Worm (Caenorhabditis elegans) whole organism, mixed stage, embryonic: ENCODE results near the gene slc-17.2.

Source experiments
- M03D4.4 ChIP-seq: sonication (generic microtip); optimal IDR thresholded peaks from 2 replicates; lab custom pipeline; 2017; ENCODE audit warnings: mild to moderate bottlenecking, missing genetic modification characterization, missing compliant biosample characterization
- bed-3 ChIP-seq: fragments of 200-800 bp; sonication (Bioruptor generic); optimal IDR thresholded peaks from 3 replicates; lab custom pipeline; 2018; ENCODE audit warnings: mild to moderate bottlenecking, missing genetic modification characterization, moderate library complexity, missing compliant biosample characterization
- blmp-1 ChIP-seq: fragments of 150-350 bp; optimal IDR thresholded peaks from 2 replicates; lab custom pipeline; 2014; ENCODE audit warnings: missing biosample characterization, missing genetic modification characterization
- ceh-83 ChIP-seq: fragments of 200-800 bp; sonication (Bioruptor generic); optimal IDR thresholded peaks from 2 replicates; lab custom pipeline; 2018; ENCODE audit warnings: mild to moderate bottlenecking, missing genetic modification characterization, missing compliant biosample characterization
- ces-1 ChIP-seq: fragments of 150-350 bp; optimal IDR thresholded peaks from 2 replicates; lab custom pipeline; 2014; ENCODE audit warnings: missing biosample characterization, missing genetic modification reagents, missing genetic modification characterization
- drap-1 ChIP-seq: fragments of 200-800 bp; sonication (Bioruptor generic); optimal IDR thresholded peaks from 3 replicates; lab custom pipeline; 2018; ENCODE audit warnings: mild to moderate bottlenecking, missing genetic modification characterization, missing compliant biosample characterization
- elt-1 ChIP-seq: sonication (generic microtip); optimal IDR thresholded peaks from 2 replicates; lab custom pipeline; 2017; ENCODE audit warnings: missing genetic modification characterization, mild to moderate bottlenecking, missing compliant biosample characterization, antibody characterized with exemption, moderate library complexity, borderline replicate concordance; ENCODE audit not compliant: insufficient read depth
- ham-2 ChIP-seq: fragments of 200-800 bp; sonication (Bioruptor generic); optimal IDR thresholded peaks from 2 replicates; lab custom pipeline; 2018; ENCODE audit warnings: mild to moderate bottlenecking, missing genetic modification characterization, missing compliant biosample characterization
- hlh-1 ChIP-seq: fragments of 150-350 bp; optimal IDR thresholded peaks from 2 replicates; lab custom pipeline; 2014; ENCODE audit warnings: missing biosample characterization, missing genetic modification reagents, missing genetic modification characterization
- nhr-12 ChIP-seq: fragments of 150-350 bp; optimal IDR thresholded peaks from 2 replicates; lab custom pipeline; 2014; ENCODE audit warnings: missing biosample characterization, missing genetic modification characterization
- pha-4 ChIP-seq: fragments of 150-350 bp; optimal IDR thresholded peaks from 2 replicates; lab custom pipeline; 2018; ENCODE audit warnings: missing biosample characterization, missing genetic modification reagents, missing genetic modification characterization
- unc-62 ChIP-seq: fragments of 150-350 bp; optimal IDR thresholded peaks from 2 replicates; lab custom pipeline; 2014; ENCODE audit warnings: missing biosample characterization, missing genetic modification reagents, missing genetic modification characterization

DNA sequence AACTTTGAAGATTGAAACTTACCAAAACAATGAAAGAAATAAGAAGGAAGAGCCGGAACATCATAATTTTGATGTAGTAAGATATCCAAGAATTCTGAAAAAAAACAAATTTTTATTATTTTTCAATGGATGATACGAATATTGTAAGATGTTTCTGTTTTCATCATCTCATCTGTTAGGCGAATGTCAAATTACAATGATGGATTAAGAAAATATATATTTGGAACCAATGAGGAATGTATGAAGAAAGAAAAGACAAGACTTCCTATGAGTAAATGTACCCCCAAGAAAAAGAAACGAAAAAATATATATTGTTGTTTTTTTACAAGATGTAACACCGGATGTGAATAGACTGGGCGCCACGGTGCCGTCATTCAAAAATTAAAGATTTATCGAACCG, 36.4 kb upstream of the slc-17.2 start, which contains the start of gene T26G10.5:
- TF ChIP-seq M03D4.4 (tag; lab: Kevin White, UChicago) = no peak
- TF ChIP-seq drap-1 (GFP tag; lab: Kevin White, UChicago) = no peak
- TF ChIP-seq ceh-83 = no peak
- no peak for TF ChIP-seq unc-62 (GFP tag; lab: Kevin White, UChicago)
- TF ChIP-seq nhr-12 = no peak
- no peak for TF ChIP-seq ham-2
- no peak for TF ChIP-seq bed-3
- no peak for TF ChIP-seq pha-4 (tag; lab: Kevin White, UChicago)
- no peak for TF ChIP-seq elt-1
- TF ChIP-seq ces-1 (GFP tag; lab: Kevin White, UChicago) = no peak
- TF ChIP-seq blmp-1 = no peak
- no peak for TF ChIP-seq hlh-1 (tag; lab: Kevin White, UChicago)
